Worm (Caenorhabditis elegans) whole organism, L2 larva: Measurements from ENCODE around the gene F10A3.4.

Experiments used
- F13H6.1 ChIP-seq: sonication (generic microtip); optimal IDR thresholded peaks from 2 replicates; lab custom pipeline; 2016; ENCODE audit warnings: missing genetic modification characterization, missing compliant biosample characterization
- R02D3.7 ChIP-seq: fragments of 150-350 bp; optimal IDR thresholded peaks from 2 replicates; lab custom pipeline; 2014; ENCODE audit warnings: missing biosample characterization, missing genetic modification characterization
- Y55F3AM.14 ChIP-seq: fragments of 200-800 bp; sonication (Bioruptor generic); optimal IDR thresholded peaks from 2 replicates; lab custom pipeline; 2018; ENCODE audit warnings: mild to moderate bottlenecking, missing genetic modification characterization, missing compliant biosample characterization
- ZK546.5 ChIP-seq: sonication (generic microtip); optimal IDR thresholded peaks from 2 replicates; lab custom pipeline; 2017; ENCODE audit warnings: missing biosample characterization, missing genetic modification characterization
- alr-1 ChIP-seq: fragments of 150-350 bp; optimal IDR thresholded peaks from 2 replicates; lab custom pipeline; 2014; ENCODE audit warnings: missing biosample characterization, missing genetic modification characterization
- aly-2 ChIP-seq: fragments of 150-350 bp; optimal IDR thresholded peaks from 2 replicates; lab custom pipeline; 2014; ENCODE audit warnings: missing biosample characterization, missing genetic modification characterization
- ama-1 ChIP-seq: fragments of 150-350 bp; optimal IDR thresholded peaks from 2 replicates; lab custom pipeline; 2018; ENCODE audit warnings: inconsistent platforms
- ceh-16 ChIP-seq: fragments of 150-350 bp; optimal IDR thresholded peaks from 2 replicates; lab custom pipeline; 2014; ENCODE audit warnings: missing biosample characterization, missing genetic modification characterization
- ceh-82 ChIP-seq: fragments of 150-350 bp; optimal IDR thresholded peaks from 2 replicates; lab custom pipeline; 2014; ENCODE audit warnings: missing biosample characterization, missing genetic modification characterization
- crh-2 ChIP-seq: sonication (generic microtip); optimal IDR thresholded peaks from 2 replicates; lab custom pipeline; 2017; ENCODE audit warnings: missing biosample characterization, missing genetic modification characterization
- egl-27 ChIP-seq: sonication (generic microtip); optimal IDR thresholded peaks from 3 replicates; lab custom pipeline; 2017; ENCODE audit warnings: missing biosample characterization, missing genetic modification reagents, missing genetic modification characterization
- fos-1 ChIP-seq: fragments of 150-350 bp; optimal IDR thresholded peaks from 2 replicates; lab custom pipeline; 2014; ENCODE audit warnings: missing biosample characterization, missing genetic modification characterization
- lin-11 ChIP-seq: fragments of 150-350 bp; sonication (generic microtip); optimal IDR thresholded peaks from 2 replicates; lab custom pipeline; 2014; ENCODE audit warnings: missing biosample characterization, missing genetic modification characterization, inconsistent platforms, mixed read lengths
- lin-39 ChIP-seq: fragments of 150-350 bp; optimal IDR thresholded peaks from 2 replicates; lab custom pipeline; 2014; ENCODE audit warnings: missing biosample characterization, missing genetic modification reagents, missing genetic modification characterization
- mab-5 ChIP-seq: fragments of 150-350 bp; optimal IDR thresholded peaks from 2 replicates; lab custom pipeline; 2014; ENCODE audit warnings: missing biosample characterization, missing genetic modification characterization
- mbf-1 ChIP-seq: sonication (generic microtip); optimal IDR thresholded peaks from 2 replicates; lab custom pipeline; 2017; ENCODE audit warnings: missing biosample characterization, missing genetic modification characterization
- mdl-1 ChIP-seq, 2 experiments: fragments of 150-350 bp in 1 of 2; sonication (generic microtip) in 1 of 2; optimal IDR thresholded peaks; 2 replicates each; lab custom pipeline; 2017; ENCODE audit warnings: missing biosample characterization in 2 of 2, missing genetic modification characterization in 2 of 2
- nhr-10 ChIP-seq: sonication (generic microtip); optimal IDR thresholded peaks from 2 replicates; lab custom pipeline; 2017; ENCODE audit warnings: missing biosample characterization, missing genetic modification characterization
- nhr-23 ChIP-seq: fragments of 150-350 bp; optimal IDR thresholded peaks from 2 replicates; lab custom pipeline; 2014; ENCODE audit warnings: missing biosample characterization, missing genetic modification reagents, missing genetic modification characterization
- nhr-6 ChIP-seq: fragments of 150-350 bp; optimal IDR thresholded peaks from 2 replicates; lab custom pipeline; 2014; ENCODE audit warnings: missing biosample characterization, missing genetic modification characterization
- peb-1 ChIP-seq: fragments of 150-350 bp; optimal IDR thresholded peaks from 2 replicates; lab custom pipeline; 2014; ENCODE audit warnings: missing biosample characterization, missing genetic modification characterization
- skn-1 ChIP-seq: sonication (generic microtip); optimal IDR thresholded peaks from 2 replicates; lab custom pipeline; 2017; ENCODE audit warnings: missing biosample characterization, missing genetic modification characterization
- sma-3 ChIP-seq: sonication (generic microtip); optimal IDR thresholded peaks from 2 replicates; lab custom pipeline; 2016; ENCODE audit warnings: missing genetic modification reagents, missing genetic modification characterization, missing compliant biosample characterization
- sma-9 ChIP-seq, 2 experiments: fragments of 150-350 bp in 1 of 2; sonication (generic microtip) in 1 of 2; optimal IDR thresholded peaks; 2 replicates each; lab custom pipeline; 2014 to 2016; ENCODE audit warnings: missing genetic modification characterization in 2 of 2, mild to moderate bottlenecking in 1 of 2, missing biosample characterization in 1 of 2, missing compliant biosample characterization in 1 of 2, missing genetic modification reagents in 1 of 2, moderate library complexity in 1 of 2
- snpc-4 ChIP-seq: fragments of 150-350 bp; optimal IDR thresholded peaks from 2 replicates; lab custom pipeline; 2014; ENCODE audit warnings: missing biosample characterization, missing genetic modification characterization
- ztf-1 ChIP-seq: fragments of 200-800 bp; sonication (Bioruptor generic); conservative IDR thresholded peaks from 2 replicates; pipeline ENCODE4 v1.3.6; 2022; ENCODE audit warnings: missing genetic modification characterization, missing compliant biosample characterization
- ztf-11 ChIP-seq: sonication (generic microtip); optimal IDR thresholded peaks from 2 replicates; lab custom pipeline; 2017; ENCODE audit warnings: missing biosample characterization, missing genetic modification characterization
- ztf-4 ChIP-seq: fragments of 150-350 bp; optimal IDR thresholded peaks from 2 replicates; lab custom pipeline; 2014; ENCODE audit warnings: missing biosample characterization, missing genetic modification characterization

Gene F10A3.4

DNA sequence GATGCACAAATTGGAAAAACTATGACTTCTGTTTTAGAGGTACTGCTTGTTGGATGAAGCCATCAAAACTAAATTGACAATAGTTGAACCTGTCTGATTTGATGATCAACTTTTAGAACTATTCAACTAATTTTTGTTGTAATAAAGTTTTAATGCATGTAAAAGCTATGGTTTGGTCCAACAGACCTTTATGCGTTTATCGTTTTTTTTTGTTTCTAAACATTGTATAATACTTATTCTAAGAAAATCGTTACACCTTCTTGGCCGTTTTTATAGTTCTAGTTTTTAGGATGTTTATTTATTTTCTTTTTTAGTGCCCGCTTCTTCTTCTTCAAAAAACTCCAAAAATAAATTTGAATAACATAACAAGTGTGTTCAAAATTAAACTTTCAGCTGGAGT lies 14.8 kb downstream of the F10A3.4 start, which contains the start of gene F10A3.12:
Gene F10A3.12, plus strand, starts transcription at position 301 of the 400 bp plus-strand sequence.
- TF ChIP-seq lin-11 (tag; lab: Kevin White, UChicago) (no peak), egl-27 (tag; lab: Kevin White, UChicago) (no peak), ama-1 (lab: Kevin White, UChicago) (no peak), nhr-6 (tag; lab: Kevin White, UChicago) (no peak), nhr-10 (tag; lab: Kevin White, UChicago) (no peak), ztf-1 (GFP tag; lab: Robert Waterston, UW) (no peak), nhr-23 (tag; lab: Kevin White, UChicago) (no peak), lin-39 (no peak), aly-2 (no peak), sma-9 (GFP tag; optimal IDR thresholded peaks at IDR 0.05; lab: Kevin White, UChicago) (no peak), sma-9 (tag; optimal IDR thresholded peaks at IDR 0.05; lab: Kevin White, UChicago) (no peak), crh-2 (no peak), mdl-1 (tag; optimal IDR thresholded peaks at IDR 0.05; lab: Kevin White, UChicago) (no peak), ZK546.5 (tag; lab: Kevin White, UChicago) (no peak), mab-5 (tag; lab: Kevin White, UChicago) (no peak)

DNA sequence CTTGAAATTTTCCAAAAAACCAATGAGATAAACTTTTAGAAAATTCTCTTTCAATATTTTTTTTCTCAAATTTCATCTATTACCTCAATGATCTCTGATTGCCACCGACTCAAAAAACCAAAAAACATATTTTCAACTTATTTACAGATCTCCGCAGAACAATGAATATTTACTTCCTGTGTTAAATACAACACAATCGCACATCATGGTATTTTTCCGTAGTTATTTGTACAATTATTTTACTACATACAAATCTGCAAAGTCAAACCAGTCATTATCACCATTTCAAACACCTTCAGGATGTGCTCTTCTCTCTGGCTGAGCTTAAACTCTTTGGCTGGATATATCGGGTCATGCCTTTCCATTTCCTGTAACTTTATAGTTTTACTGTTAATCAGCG lies 17.0 kb downstream of the F10A3.4 start, which contains the start of gene str-108:
Gene str-108, plus strand, starts transcription at position 301 of the 400 bp plus-strand sequence.
- TF ChIP-seq egl-27 (tag; lab: Kevin White, UChicago): no peak
- TF ChIP-seq nhr-10 (tag; lab: Kevin White, UChicago): no peak
- TF ChIP-seq skn-1: no peak
- no peak for TF ChIP-seq ztf-4
- no peak for TF ChIP-seq nhr-6 (tag; lab: Kevin White, UChicago)
- no peak for TF ChIP-seq sma-9 (GFP tag; optimal IDR thresholded peaks at IDR 0.05; lab: Kevin White, UChicago)
- TF ChIP-seq sma-9 (tag; optimal IDR thresholded peaks at IDR 0.05; lab: Kevin White, UChicago): no peak
- TF ChIP-seq mbf-1 (tag; lab: Kevin White, UChicago): no peak
- TF ChIP-seq, all 48 proteins: peak for 0

DNA sequence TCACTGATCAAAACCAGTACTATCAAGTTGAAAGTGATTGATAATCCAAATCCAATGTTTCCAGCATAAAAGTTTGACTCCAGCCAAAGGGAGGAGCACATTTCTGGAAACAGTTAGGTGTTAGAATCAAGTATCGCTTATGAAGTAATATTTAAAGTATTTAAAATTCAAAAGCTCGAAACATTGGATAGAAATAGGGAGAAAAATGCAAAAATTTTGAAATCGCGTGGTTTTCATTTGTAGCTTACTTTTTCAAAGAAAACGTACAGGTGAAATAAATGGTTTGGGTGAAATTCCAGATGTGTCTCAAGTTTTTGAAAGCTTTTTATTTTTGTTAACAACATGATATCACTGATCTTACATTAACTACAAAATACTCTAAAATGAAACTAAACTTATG lies 20.1 kb downstream of the F10A3.4 start, which contains the start of gene str-111:
Gene str-111, minus strand, starts transcription at position 101 of the 400 bp plus-strand sequence.
- TF ChIP-seq mab-5 (tag; lab: Kevin White, UChicago) (no peak), Y55F3AM.14 (no peak), mbf-1 (tag; lab: Kevin White, UChicago) (no peak), F13H6.1 (tag; lab: Kevin White, UChicago) (no peak)

DNA sequence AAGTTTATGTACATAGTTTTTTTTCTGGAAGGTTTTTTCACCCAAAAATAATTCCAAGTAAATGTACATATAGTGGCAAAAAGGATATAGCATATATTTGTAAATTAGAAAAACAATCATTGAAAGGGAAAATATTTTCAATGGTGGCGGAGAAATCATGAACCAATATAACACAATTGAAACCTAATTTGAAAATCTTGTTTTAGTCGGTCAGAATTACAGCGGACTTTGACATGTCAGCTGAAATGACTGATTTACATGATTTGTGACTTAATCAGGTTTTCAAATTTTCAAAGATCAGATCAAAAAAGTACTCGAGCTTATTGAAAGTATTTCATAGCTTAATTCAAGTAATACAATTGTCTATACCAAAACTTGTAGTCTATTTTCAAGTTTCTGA lies 22.8 kb downstream of the F10A3.4 start, which contains the start of gene K05D4.9:
Gene K05D4.9, minus strand, starts transcription at position 101 of the 400 bp plus-strand sequence.
- TF ChIP-seq alr-1 (tag; lab: Kevin White, UChicago): no peak
- no peak for TF ChIP-seq ztf-11 (tag; lab: Kevin White, UChicago)
- TF ChIP-seq peb-1: no peak

DNA sequence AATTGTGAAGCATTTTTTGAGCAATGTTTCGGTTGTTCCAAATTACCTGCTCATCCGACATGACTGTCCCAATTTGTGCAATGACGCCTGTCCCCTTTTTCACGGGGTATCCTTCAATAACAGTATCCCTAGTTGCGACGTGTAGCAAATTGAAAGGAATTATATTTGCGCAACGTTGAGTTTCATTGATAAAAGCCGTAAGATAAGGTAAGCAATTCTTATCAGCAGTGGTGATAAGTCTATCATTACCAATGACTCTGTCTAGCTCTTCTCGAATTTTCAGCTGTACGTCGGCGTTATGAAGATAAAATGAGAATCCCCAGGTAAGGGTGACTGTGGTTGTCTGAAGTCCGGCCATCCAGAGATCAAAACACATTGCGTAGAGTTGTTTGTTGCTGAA lies 25.2 kb downstream of the F10A3.4 start:
- TF ChIP-seq fos-1 (peak; percentile 35), egl-27 (tag; lab: Kevin White, UChicago) (no peak)
- TF ChIP-seq, all 48 proteins: peak for 1

DNA sequence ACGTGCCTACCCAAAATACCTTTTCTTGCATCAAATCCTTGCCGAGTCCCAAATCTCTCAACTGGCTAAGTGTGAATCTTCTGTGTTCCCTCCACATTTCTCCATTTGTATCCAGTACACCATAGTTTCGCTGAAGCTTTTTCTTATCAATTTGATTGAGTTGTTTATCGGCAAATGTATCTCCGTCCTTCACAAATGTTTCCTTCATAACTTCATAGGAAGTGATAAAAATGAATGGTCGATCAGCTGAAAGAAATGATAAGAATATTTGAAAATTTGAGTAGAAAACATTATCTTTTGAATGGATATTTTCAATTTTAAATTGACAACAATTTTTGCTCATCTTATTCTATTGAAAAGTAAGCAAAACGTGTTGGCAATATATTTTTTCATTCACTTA lies 26.3 kb downstream of the F10A3.4 start:
- TF ChIP-seq mdl-1 (tag; optimal IDR thresholded peaks at IDR 0.05; lab: Kevin White, UChicago): no peak
- TF ChIP-seq fos-1: peak; percentile 65

DNA sequence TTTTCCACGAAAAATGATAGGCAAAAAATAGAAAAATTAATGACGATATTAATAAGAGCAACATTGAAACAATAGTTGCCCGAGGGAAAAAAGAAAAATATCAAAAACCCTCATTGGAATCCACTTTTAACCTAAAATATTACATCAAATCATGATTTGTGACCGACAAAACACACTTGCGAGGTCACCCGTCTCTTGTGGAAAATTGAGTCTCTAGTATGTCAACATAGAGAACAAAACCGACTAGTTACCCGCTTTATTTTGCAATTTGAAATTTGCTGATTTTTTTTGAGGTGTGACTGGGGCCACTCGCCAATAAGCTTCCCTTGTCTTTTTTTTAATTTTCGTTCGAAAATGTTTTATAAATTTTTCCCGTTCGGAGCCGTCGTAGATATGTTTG lies 26.9 kb downstream of the F10A3.4 start, which contains the start of gene cyp-33D1:
Gene cyp-33D1, minus strand, starts transcription at position 101 of the 400 bp plus-strand sequence.
- TF ChIP-seq ceh-16 (no peak), F13H6.1 (tag; lab: Kevin White, UChicago) (no peak), sma-3 (GFP tag; lab: Kevin White, UChicago) (no peak), ztf-1 (GFP tag; lab: Robert Waterston, UW) (no peak)

DNA sequence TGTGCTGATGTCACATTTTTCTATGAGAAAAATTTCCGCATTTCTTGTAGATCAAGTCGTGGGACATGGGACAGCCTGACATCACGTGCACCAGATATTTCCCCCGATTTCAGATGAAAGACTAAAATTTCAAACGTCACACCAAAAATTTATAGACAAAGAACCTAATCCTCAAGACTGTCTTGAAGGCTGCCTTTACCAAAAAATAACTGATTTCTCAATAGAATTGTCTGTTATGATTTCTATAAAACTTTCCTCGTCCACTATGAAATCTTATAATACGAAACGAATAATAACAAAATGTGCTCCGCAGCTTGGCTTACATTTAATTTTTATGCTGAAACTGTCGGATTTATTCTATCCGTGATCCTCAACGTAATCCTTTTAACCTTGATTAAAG lies 31.4 kb downstream of the F10A3.4 start, which contains the start of gene str-106:
Gene str-106, plus strand, starts transcription at position 301 of the 400 bp plus-strand sequence.
- no peak for TF ChIP-seq R02D3.7 (tag; lab: Kevin White, UChicago)
- no peak for TF ChIP-seq sma-9 (GFP tag; optimal IDR thresholded peaks at IDR 0.05; lab: Kevin White, UChicago)
- no peak for TF ChIP-seq sma-9 (tag; optimal IDR thresholded peaks at IDR 0.05; lab: Kevin White, UChicago)
- no peak for TF ChIP-seq ceh-82
- TF ChIP-seq ZK546.5 (tag; lab: Kevin White, UChicago): no peak
- TF ChIP-seq snpc-4 (tag; lab: Kevin White, UChicago): no peak
- TF ChIP-seq crh-2: no peak
